Fruit fly (Drosophila melanogaster) Kc167 (cell line): Measurements from ENCODE around the gene msk.

Source experiments
- Myc ChIP-seq: fragments of >200 bp; optimal IDR thresholded peaks from 2 replicates; lab custom pipeline; 2017; ENCODE audit warnings: missing external identifiers
- Sin3A ChIP-seq: fragments of >200 bp; optimal IDR thresholded peaks from 2 replicates; lab custom pipeline; 2018; ENCODE audit warnings: missing external identifiers
- h ChIP-seq: fragments of >200 bp; optimal IDR thresholded peaks from 3 replicates; lab custom pipeline; 2018; ENCODE audit warnings: missing external identifiers
- insv ChIP-seq: fragments of >200 bp; optimal IDR thresholded peaks from 3 replicates; lab custom pipeline; 2018; ENCODE audit warnings: missing external identifiers
- psq ChIP-seq: fragments of >200 bp; optimal IDR thresholded peaks from 2 replicates; lab custom pipeline; 2017; ENCODE audit warnings: missing external identifiers
- ttk ChIP-seq: sonication (Bioruptor generic); optimal IDR thresholded peaks from 2 replicates; lab custom pipeline; 2017; ENCODE audit warnings: missing external identifiers

Gene msk

dm6 chr3L:8116809-8117208, 830 bp downstream of the msk start:
- no peak for TF ChIP-seq psq (lab: Kevin White, UChicago)
- TF ChIP-seq h (lab: Kevin White, UChicago), result no peak
- TF ChIP-seq insv (lab: Kevin White, UChicago), result no peak
- TF ChIP-seq Sin3A, result no peak
- no peak for TF ChIP-seq Myc
- no peak for TF ChIP-seq ttk (lab: Kevin White, UChicago)

dm6 chr3L:8121590-8121989, 5.6 kb downstream of the msk start, which contains the start of gene ldbr:
ldbr (plus strand) TSS chr3L:8121827.
- no peak for TF ChIP-seq Myc
- no peak for TF ChIP-seq h (lab: Kevin White, UChicago)
- no peak for TF ChIP-seq Sin3A
- TF ChIP-seq ttk (lab: Kevin White, UChicago), result no peak
- TF ChIP-seq insv (lab: Kevin White, UChicago), result no peak
- no peak for TF ChIP-seq psq (lab: Kevin White, UChicago)

dm6 chr3L:8124481-8125359, 8.7 kb downstream of the msk start, which contains the start of the genes CG7550 and mRpL36:
CG7550 (minus strand) TSS chr3L:8124531.
mRpL36 (minus strand) TSS chr3L:8125132.
- TF ChIP-seq ttk (lab: Kevin White, UChicago), result no peak

- TF ChIP-seq psq (lab: Kevin White, UChicago) (no peak), Myc (no peak), Sin3A (no peak), insv (lab: Kevin White, UChicago) (no peak), ttk (lab: Kevin White, UChicago) (no peak), h (lab: Kevin White, UChicago) (no peak)
Observed at dm6 chr3L:8127712-8128210, 11.8 kb downstream of the msk start, which contains the start of the genes Cds and Uba2. Cds (plus strand) TSS chr3L:8127762. Uba2 (minus strand) TSS chr3L:8127818.

- TF ChIP-seq ttk (lab: Kevin White, UChicago) (no peak), Sin3A (no peak), h (lab: Kevin White, UChicago) (no peak), psq (lab: Kevin White, UChicago) (no peak), Myc (no peak)
Observed at dm6 chr3L:8128396-8129050, 12.5 kb downstream of the msk start.

- TF ChIP-seq insv (lab: Kevin White, UChicago), result no peak
- no peak for TF ChIP-seq Sin3A
- TF ChIP-seq h (lab: Kevin White, UChicago), result no peak
- TF ChIP-seq Myc, result no peak
- TF ChIP-seq psq (lab: Kevin White, UChicago), result no peak
- no peak for TF ChIP-seq ttk (lab: Kevin White, UChicago)
Observed at dm6 chr3L:8137448-8137906, 21.5 kb downstream of the msk start, which contains the start of the genes Setx and mus301. Setx (minus strand) TSS chr3L:8137498. mus301 (plus strand) TSS chr3L:8137808.

dm6 chr3L:8150284-8150683, 34.3 kb downstream of the msk start:
- no peak for TF ChIP-seq psq (lab: Kevin White, UChicago)
- TF ChIP-seq Sin3A, result no peak
- TF ChIP-seq h (lab: Kevin White, UChicago), result no peak
- no peak for TF ChIP-seq ttk (lab: Kevin White, UChicago)
- TF ChIP-seq insv (lab: Kevin White, UChicago), result no peak
- no peak for TF ChIP-seq Myc

dm6 chr3L:8150812-8151211, 34.8 kb downstream of the msk start:
- TF ChIP-seq h (lab: Kevin White, UChicago) (no peak), Sin3A (no peak), Myc (no peak), psq (lab: Kevin White, UChicago) (no peak), insv (lab: Kevin White, UChicago) (no peak), ttk (lab: Kevin White, UChicago) (no peak)

dm6 chr3L:8151727-8152199, 35.8 kb downstream of the msk start, which contains the start of gene CG13676:
CG13676 (minus strand) TSS chr3L:8151813.
- TF ChIP-seq Sin3A, result no peak
- no peak for TF ChIP-seq insv (lab: Kevin White, UChicago)
- TF ChIP-seq Myc, result no peak
- TF ChIP-seq ttk (lab: Kevin White, UChicago), result no peak

- TF ChIP-seq h (lab: Kevin White, UChicago) (no peak), ttk (lab: Kevin White, UChicago) (no peak), Myc (no peak), Sin3A (no peak), psq (lab: Kevin White, UChicago) (no peak), insv (lab: Kevin White, UChicago) (no peak)
Observed at dm6 chr3L:8153206-8153996, 37.4 kb downstream of the msk start.

- TF ChIP-seq Myc, result no peak
- no peak for TF ChIP-seq h (lab: Kevin White, UChicago)
- no peak for TF ChIP-seq ttk (lab: Kevin White, UChicago)
- TF ChIP-seq psq (lab: Kevin White, UChicago), result no peak
- no peak for TF ChIP-seq insv (lab: Kevin White, UChicago)
- TF ChIP-seq Sin3A, result no peak
Observed at dm6 chr3L:8154544-8154943, 38.6 kb downstream of the msk start.
